Worm (Caenorhabditis elegans) whole organism, L2 larva: ENCODE results near the gene Y51H7C.12.

Experiments
- C34F6.9 ChIP-seq: fragments of 150-350 bp; optimal IDR thresholded peaks from 2 replicates; lab custom pipeline; 2014; ENCODE audit warnings: missing biosample characterization, missing genetic modification characterization
- F13H6.1 ChIP-seq: sonication (generic microtip); optimal IDR thresholded peaks from 2 replicates; lab custom pipeline; 2016; ENCODE audit warnings: missing genetic modification characterization, missing compliant biosample characterization
- R02D3.7 ChIP-seq: fragments of 150-350 bp; optimal IDR thresholded peaks from 2 replicates; lab custom pipeline; 2014; ENCODE audit warnings: missing biosample characterization, missing genetic modification characterization
- ZK546.5 ChIP-seq: sonication (generic microtip); optimal IDR thresholded peaks from 2 replicates; lab custom pipeline; 2017; ENCODE audit warnings: missing biosample characterization, missing genetic modification characterization
- alr-1 ChIP-seq: fragments of 150-350 bp; optimal IDR thresholded peaks from 2 replicates; lab custom pipeline; 2014; ENCODE audit warnings: missing biosample characterization, missing genetic modification characterization
- aly-2 ChIP-seq: fragments of 150-350 bp; optimal IDR thresholded peaks from 2 replicates; lab custom pipeline; 2014; ENCODE audit warnings: missing biosample characterization, missing genetic modification characterization
- blmp-1 ChIP-seq: sonication (generic microtip); optimal IDR thresholded peaks from 2 replicates; lab custom pipeline; 2017; ENCODE audit warnings: missing genetic modification characterization, mild to moderate bottlenecking, missing compliant biosample characterization, antibody characterized with exemption, moderate library complexity; ENCODE audit not compliant: insufficient read depth
- ceh-16 ChIP-seq: fragments of 150-350 bp; optimal IDR thresholded peaks from 2 replicates; lab custom pipeline; 2014; ENCODE audit warnings: missing biosample characterization, missing genetic modification characterization
- ceh-82 ChIP-seq: fragments of 150-350 bp; optimal IDR thresholded peaks from 2 replicates; lab custom pipeline; 2014; ENCODE audit warnings: missing biosample characterization, missing genetic modification characterization
- crh-2 ChIP-seq: sonication (generic microtip); optimal IDR thresholded peaks from 2 replicates; lab custom pipeline; 2017; ENCODE audit warnings: missing biosample characterization, missing genetic modification characterization
- dmd-4 ChIP-seq: sonication (generic microtip); optimal IDR thresholded peaks from 2 replicates; lab custom pipeline; 2017; ENCODE audit warnings: missing biosample characterization, missing genetic modification characterization
- elt-1 ChIP-seq: fragments of 150-350 bp; optimal IDR thresholded peaks from 2 replicates; lab custom pipeline; 2014; ENCODE audit warnings: missing biosample characterization, missing genetic modification characterization
- elt-3 ChIP-seq: sonication (generic microtip); optimal IDR thresholded peaks from 2 replicates; lab custom pipeline; 2017; ENCODE audit warnings: missing biosample characterization, missing genetic modification characterization
- gmeb-1 ChIP-seq: fragments of 150-350 bp; optimal IDR thresholded peaks from 2 replicates; lab custom pipeline; 2014; ENCODE audit warnings: missing biosample characterization, missing genetic modification characterization
- lin-13 ChIP-seq: fragments of 150-350 bp; optimal IDR thresholded peaks from 2 replicates; lab custom pipeline; 2014; ENCODE audit warnings: missing biosample characterization, missing genetic modification reagents, missing genetic modification characterization
- lin-39 ChIP-seq: fragments of 150-350 bp; optimal IDR thresholded peaks from 2 replicates; lab custom pipeline; 2014; ENCODE audit warnings: missing biosample characterization, missing genetic modification reagents, missing genetic modification characterization
- lsy-2 ChIP-seq, 2 experiments: fragments of 150-350 bp in 1 of 2; sonication (generic microtip) in 1 of 2; optimal IDR thresholded peaks; 2 replicates each; lab custom pipeline; 2014 to 2017; ENCODE audit warnings: missing biosample characterization in 2 of 2, missing genetic modification characterization in 2 of 2
- mab-5 ChIP-seq: fragments of 150-350 bp; optimal IDR thresholded peaks from 2 replicates; lab custom pipeline; 2014; ENCODE audit warnings: missing biosample characterization, missing genetic modification characterization
- mbf-1 ChIP-seq: sonication (generic microtip); optimal IDR thresholded peaks from 2 replicates; lab custom pipeline; 2017; ENCODE audit warnings: missing biosample characterization, missing genetic modification characterization
- nhr-10 ChIP-seq: sonication (generic microtip); optimal IDR thresholded peaks from 2 replicates; lab custom pipeline; 2017; ENCODE audit warnings: missing biosample characterization, missing genetic modification characterization
- nhr-11 ChIP-seq: fragments of 150-350 bp; optimal IDR thresholded peaks from 2 replicates; lab custom pipeline; 2014; ENCODE audit warnings: missing biosample characterization, missing genetic modification characterization
- nhr-12 ChIP-seq: fragments of 150-350 bp; optimal IDR thresholded peaks from 2 replicates; lab custom pipeline; 2014; ENCODE audit warnings: missing biosample characterization, missing genetic modification characterization
- nhr-23 ChIP-seq: fragments of 150-350 bp; optimal IDR thresholded peaks from 2 replicates; lab custom pipeline; 2014; ENCODE audit warnings: missing biosample characterization, missing genetic modification reagents, missing genetic modification characterization
- nhr-25 ChIP-seq: fragments of 150-350 bp; sonication (generic microtip); optimal IDR thresholded peaks from 3 replicates; lab custom pipeline; 2014; ENCODE audit warnings: missing biosample characterization, missing genetic modification characterization
- sma-3 ChIP-seq: sonication (generic microtip); optimal IDR thresholded peaks from 2 replicates; lab custom pipeline; 2016; ENCODE audit warnings: missing genetic modification reagents, missing genetic modification characterization, missing compliant biosample characterization
- sma-9 ChIP-seq, 2 experiments: fragments of 150-350 bp in 1 of 2; sonication (generic microtip) in 1 of 2; optimal IDR thresholded peaks; 2 replicates each; lab custom pipeline; 2014 to 2016; ENCODE audit warnings: missing genetic modification characterization in 2 of 2, mild to moderate bottlenecking in 1 of 2, missing biosample characterization in 1 of 2, missing compliant biosample characterization in 1 of 2, missing genetic modification reagents in 1 of 2, moderate library complexity in 1 of 2
- snpc-4 ChIP-seq: fragments of 150-350 bp; optimal IDR thresholded peaks from 2 replicates; lab custom pipeline; 2014; ENCODE audit warnings: missing biosample characterization, missing genetic modification characterization
- unc-55 ChIP-seq: fragments of 150-350 bp; sonication (generic microtip); optimal IDR thresholded peaks from 3 replicates; lab custom pipeline; 2014; ENCODE audit warnings: missing biosample characterization, missing genetic modification reagents, missing genetic modification characterization
- unc-62 ChIP-seq: fragments of 150-350 bp; optimal IDR thresholded peaks from 2 replicates; lab custom pipeline; 2014; ENCODE audit warnings: missing biosample characterization, missing genetic modification reagents, missing genetic modification characterization
- zag-1 ChIP-seq: fragments of 150-350 bp; optimal IDR thresholded peaks from 2 replicates; lab custom pipeline; 2014; ENCODE audit warnings: missing biosample characterization, missing genetic modification characterization
- ztf-4 ChIP-seq: fragments of 150-350 bp; optimal IDR thresholded peaks from 2 replicates; lab custom pipeline; 2014; ENCODE audit warnings: missing biosample characterization, missing genetic modification characterization

The Y51H7C.12 gene

ce11 chrII:1402167-1402619 is 44.4 kb downstream of the Y51H7C.12 start, which contains the start of gene Y51H7C.7:
TSS of gene Y51H7C.7 (plus strand) at chrII:1402569.
- no peak for TF ChIP-seq ZK546.5 (tag; lab: Kevin White, UChicago)
- peak; percentile 23 for TF ChIP-seq sma-9 (GFP tag; optimal IDR thresholded peaks at IDR 0.05; lab: Kevin White, UChicago)
- no peak for TF ChIP-seq sma-9 (tag; optimal IDR thresholded peaks at IDR 0.05; lab: Kevin White, UChicago)
- peak; percentile 70 for TF ChIP-seq C34F6.9 (tag; lab: Kevin White, UChicago)
- TF ChIP-seq snpc-4 (tag; lab: Kevin White, UChicago), result peak; percentile 8
- TF ChIP-seq mab-5 (tag; lab: Kevin White, UChicago), result peak; percentile 44
- TF ChIP-seq sma-3 (GFP tag; lab: Kevin White, UChicago), result peak; percentile 7
- TF ChIP-seq aly-2 (tag; lab: Kevin White, UChicago), result no peak
- peak; percentile 46 for TF ChIP-seq F13H6.1
- peak; percentile 72 for TF ChIP-seq unc-55 (GFP tag; lab: Kevin White, UChicago)
- TF ChIP-seq lin-13 (GFP tag; lab: Kevin White, UChicago), result no peak
- TF ChIP-seq dmd-4 (tag; lab: Kevin White, UChicago), result no peak
- TF ChIP-seq gmeb-1 (tag; lab: Kevin White, UChicago), result peak; percentile 80
- no peak for TF ChIP-seq nhr-11 (tag; lab: Kevin White, UChicago)
- no peak for TF ChIP-seq crh-2 (tag; lab: Kevin White, UChicago)
- peak in 1 of 2 experiments; percentile 75 for TF ChIP-seq lsy-2 (tag; optimal IDR thresholded peaks at IDR 0.05; lab: Kevin White, UChicago)
- TF ChIP-seq elt-3 (tag; lab: Kevin White, UChicago), result no peak

DNA sequence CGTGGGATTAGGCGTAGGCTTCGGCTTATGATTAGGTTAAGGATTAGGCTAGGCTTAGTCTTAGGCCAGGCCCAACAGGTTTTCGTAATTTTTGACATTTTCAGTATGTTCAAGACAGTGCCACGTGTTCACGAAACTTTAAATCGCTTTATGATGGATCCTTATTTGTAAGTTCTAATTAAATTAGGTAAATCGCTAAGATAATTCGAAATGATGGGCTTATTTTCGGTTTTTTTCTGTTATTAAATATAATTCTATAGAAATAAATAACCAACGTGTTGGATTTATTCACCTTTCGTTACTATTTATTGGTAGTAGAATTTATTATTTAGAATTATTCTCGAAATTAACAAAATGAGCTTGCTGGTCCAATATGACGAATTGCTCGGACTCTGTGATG is 45.1 kb downstream of the Y51H7C.12 start, which contains the start of gene Y51H7C.8:
Gene Y51H7C.8 (plus strand): TSS at position 301 of the 400 bp plus-strand sequence.
- TF ChIP-seq ztf-4 (tag; lab: Kevin White, UChicago) (no peak), nhr-12 (tag; lab: Kevin White, UChicago) (no peak), sma-3 (GFP tag; lab: Kevin White, UChicago) (no peak), nhr-25 (tag; lab: Kevin White, UChicago) (no peak), elt-1 (tag; lab: Kevin White, UChicago) (no peak)

DNA sequence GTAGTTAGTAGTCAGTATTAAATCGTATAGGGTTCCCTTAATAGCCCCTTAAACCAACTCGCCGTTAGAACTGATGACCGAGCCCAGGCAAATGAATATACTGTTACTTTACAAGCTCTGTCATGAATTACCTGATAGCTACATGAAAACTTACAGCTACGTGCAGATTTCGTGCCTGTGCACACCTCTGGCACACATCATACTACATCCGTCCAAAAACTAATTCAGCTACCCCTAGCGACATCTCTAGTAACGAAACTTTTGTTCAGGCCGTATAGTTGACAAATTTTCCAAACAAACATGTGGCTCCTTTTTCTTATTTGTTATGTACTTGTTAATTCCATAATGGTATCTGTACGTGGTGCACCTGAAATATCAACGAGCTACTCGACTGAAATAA is 46.4 kb downstream of the Y51H7C.12 start, which contains the start of gene F54D12.1:
Gene F54D12.1 (plus strand): TSS at position 301 of the 400 bp plus-strand sequence.
- no peak for TF ChIP-seq R02D3.7 (tag; lab: Kevin White, UChicago)

ce11 chrII:1398396-1398795 is 48.1 kb downstream of the Y51H7C.12 start, which contains the start of gene F54D12.2:
TSS of gene F54D12.2 (plus strand) at chrII:1398696.
- TF ChIP-seq sma-3 (GFP tag; lab: Kevin White, UChicago) (no peak), zag-1 (tag; lab: Kevin White, UChicago) (no peak), ceh-16 (tag; lab: Kevin White, UChicago) (no peak), unc-55 (GFP tag; lab: Kevin White, UChicago) (no peak)

- TF ChIP-seq nhr-23, result no peak
- no peak for TF ChIP-seq nhr-12 (tag; lab: Kevin White, UChicago)
- no peak for TF ChIP-seq alr-1
- TF ChIP-seq lin-39, result no peak
- TF ChIP-seq R02D3.7 (tag; lab: Kevin White, UChicago), result no peak
- no peak for TF ChIP-seq crh-2 (tag; lab: Kevin White, UChicago)
- TF ChIP-seq ceh-82 (tag; lab: Kevin White, UChicago), result no peak
- no peak for TF ChIP-seq nhr-10
- TF ChIP-seq mbf-1 (tag; lab: Kevin White, UChicago), result no peak
- TF ChIP-seq lsy-2 (tag; optimal IDR thresholded peaks at IDR 0.05; lab: Kevin White, UChicago), result no peak
- no peak for TF ChIP-seq sma-9 (GFP tag; optimal IDR thresholded peaks at IDR 0.05; lab: Kevin White, UChicago)
- TF ChIP-seq sma-9 (tag; optimal IDR thresholded peaks at IDR 0.05; lab: Kevin White, UChicago), result no peak
- TF ChIP-seq unc-62 (GFP tag; lab: Kevin White, UChicago), result no peak
- TF ChIP-seq blmp-1 (tag; lab: Kevin White, UChicago), result no peak
- TF ChIP-seq mab-5 (tag; lab: Kevin White, UChicago), result no peak
Observed at ce11 chrII:1397703-1398102, 48.8 kb downstream of the Y51H7C.12 start, which contains the start of gene F54D12.8. TSS of gene F54D12.8 (minus strand) at chrII:1398038.
